Worm (Caenorhabditis elegans): ENCODE data around the gene C25D7.15.

The C25D7.15 gene

DNA sequence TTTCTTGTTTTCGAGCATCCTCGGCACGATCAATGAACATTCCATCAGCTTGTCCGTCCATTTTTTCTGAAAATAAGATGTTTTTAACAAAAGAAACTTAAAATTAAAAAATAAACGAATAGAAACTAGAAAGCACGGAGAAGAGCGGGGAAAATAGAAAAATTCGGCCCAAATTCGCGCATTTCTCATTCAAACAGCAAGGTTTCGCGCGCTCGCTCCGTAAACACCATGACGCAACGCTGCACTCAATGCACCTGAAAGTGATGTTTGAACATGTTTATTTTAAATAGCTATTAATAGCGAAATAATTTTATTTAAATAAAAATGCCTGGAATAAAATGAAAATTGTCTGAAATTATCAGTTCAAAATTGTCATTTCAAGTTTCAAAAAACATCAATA is at the start of gene C25D7.15, which contains the start of gene mcm-3:
C25D7.15 (plus strand) TSS at position 275 of the 400 bp plus-strand sequence.
mcm-3 (minus strand) TSS at position 66 of the 400 bp plus-strand sequence.
- TF ChIP-seq med-1 (GFP tag; optimal IDR thresholded peaks at IDR 0.05; ENCODE audit: insufficient read depth) (no peak), tab-1 (GFP tag; IDR thresholded peaks at IDR 0.05) (no peak), ztf-23 (GFP tag; IDR thresholded peaks at IDR 0.05) (no peak), flt-1 (GFP tag; IDR thresholded peaks at IDR 0.05) (no peak), ref-1 (GFP tag; conservative IDR thresholded peaks at IDR 0.05) (no peak), ztf-29 (GFP tag; IDR thresholded peaks at IDR 0.05) (no peak), T22C8.4 (GFP tag; IDR thresholded peaks at IDR 0.05) (no peak), cog-1 (tag; optimal IDR thresholded peaks at IDR 0.05) (no peak), klf-2 (GFP tag; conservative IDR thresholded peaks at IDR 0.05) (no peak)

DNA sequence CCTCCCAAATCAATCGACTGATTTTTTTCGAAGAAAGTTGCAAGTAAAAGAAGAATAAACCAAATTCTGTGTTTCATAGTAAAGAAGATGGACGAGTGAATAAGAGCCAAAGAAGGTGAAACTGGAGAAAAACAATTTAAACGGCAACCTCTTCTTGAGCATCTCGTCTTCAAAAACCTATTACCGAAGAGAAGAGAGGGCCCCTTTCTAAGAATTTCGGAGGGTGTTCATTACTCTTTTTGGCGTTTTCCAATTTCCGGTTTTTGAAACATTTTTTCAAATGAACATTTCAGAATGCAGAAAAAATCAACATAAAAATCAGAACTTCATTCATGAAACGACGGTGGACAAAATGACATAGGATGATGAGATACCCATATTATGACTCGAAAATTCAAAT is 48.0 kb upstream of the C25D7.15 start, which contains the start of gene nmr-2:
nmr-2 (minus strand) TSS at position 101 of the 400 bp plus-strand sequence.
- no peak for TF ChIP-seq klf-2 (GFP tag; conservative IDR thresholded peaks at IDR 0.05)
- TF ChIP-seq cog-1 (tag; optimal IDR thresholded peaks at IDR 0.05), result no peak
- no peak for TF ChIP-seq flt-1 (GFP tag; IDR thresholded peaks at IDR 0.05)
- TF ChIP-seq ztf-29 (GFP tag; IDR thresholded peaks at IDR 0.05), result no peak
- TF ChIP-seq tab-1 (GFP tag; IDR thresholded peaks at IDR 0.05), result no peak
- no peak for TF ChIP-seq med-1 (GFP tag; optimal IDR thresholded peaks at IDR 0.05; ENCODE audit: insufficient read depth)
- no peak for TF ChIP-seq T22C8.4 (GFP tag; IDR thresholded peaks at IDR 0.05)
- TF ChIP-seq ref-1 (GFP tag; conservative IDR thresholded peaks at IDR 0.05), result no peak
- TF ChIP-seq ztf-23 (GFP tag; IDR thresholded peaks at IDR 0.05), result no peak

DNA sequence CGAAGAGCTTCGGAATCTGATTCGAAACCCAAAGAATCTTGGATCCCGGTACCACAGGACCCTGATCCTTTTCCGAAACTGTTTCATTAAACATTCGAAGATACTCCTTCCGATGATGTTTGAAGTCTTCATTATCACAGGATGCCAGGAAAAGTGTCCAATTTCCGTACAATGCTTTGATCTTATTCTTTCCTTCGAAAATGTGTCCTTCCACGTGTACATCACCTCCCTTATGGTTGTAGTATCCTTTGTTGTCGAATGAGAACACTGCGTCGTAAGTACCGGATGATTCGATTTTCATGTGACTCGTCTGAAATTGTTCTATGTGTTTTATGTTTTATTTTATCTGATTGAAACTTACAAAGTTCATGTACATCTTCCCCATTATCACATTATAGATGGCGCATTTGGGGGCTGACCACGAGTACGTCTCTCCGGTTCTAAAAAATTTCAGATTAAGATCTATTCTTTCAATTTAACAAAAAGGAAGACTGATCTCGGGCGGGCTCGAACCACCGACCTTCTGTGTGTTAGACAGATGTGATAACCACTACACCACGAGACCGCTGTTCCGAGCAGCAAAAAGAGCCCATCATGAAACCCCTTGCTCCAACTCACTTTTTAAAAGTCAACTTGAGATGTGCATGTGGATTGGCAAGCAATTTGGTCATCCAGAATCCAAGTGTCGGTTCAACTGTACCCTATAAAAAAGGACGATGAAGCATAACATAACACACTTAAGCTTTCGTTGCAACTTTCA is 46.9 kb upstream of the C25D7.15 start:
- no peak for TF ChIP-seq tab-1 (GFP tag; IDR thresholded peaks at IDR 0.05)

DNA sequence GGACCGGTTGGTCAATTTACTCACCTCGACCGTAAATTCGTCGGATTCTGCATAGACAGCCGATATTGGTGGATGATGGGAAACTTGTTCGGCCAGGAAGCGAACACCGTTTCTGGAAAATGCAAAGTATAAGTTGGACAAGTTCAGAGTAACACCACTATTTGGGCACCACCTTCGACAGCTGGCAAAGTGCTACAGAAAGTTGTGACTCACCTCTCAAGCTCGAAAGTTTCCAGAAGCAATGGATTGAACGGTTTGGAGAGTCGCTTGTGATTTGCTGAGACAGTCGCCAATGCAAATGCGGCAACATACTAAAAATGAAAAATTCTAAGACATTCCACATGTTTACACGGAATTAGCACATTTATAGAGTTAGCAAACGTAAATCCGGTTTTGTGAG is 46.3 kb upstream of the C25D7.15 start:
- TF ChIP-seq med-1 (GFP tag; optimal IDR thresholded peaks at IDR 0.05; ENCODE audit: insufficient read depth) (no peak), ztf-29 (GFP tag; IDR thresholded peaks at IDR 0.05) (no peak), T22C8.4 (GFP tag; IDR thresholded peaks at IDR 0.05) (no peak), tab-1 (GFP tag; IDR thresholded peaks at IDR 0.05) (no peak), flt-1 (GFP tag; IDR thresholded peaks at IDR 0.05) (no peak), klf-2 (GFP tag; conservative IDR thresholded peaks at IDR 0.05) (no peak), ztf-23 (GFP tag; IDR thresholded peaks at IDR 0.05) (no peak), cog-1 (tag; optimal IDR thresholded peaks at IDR 0.05) (no peak), ref-1 (GFP tag; conservative IDR thresholded peaks at IDR 0.05) (no peak)

DNA sequence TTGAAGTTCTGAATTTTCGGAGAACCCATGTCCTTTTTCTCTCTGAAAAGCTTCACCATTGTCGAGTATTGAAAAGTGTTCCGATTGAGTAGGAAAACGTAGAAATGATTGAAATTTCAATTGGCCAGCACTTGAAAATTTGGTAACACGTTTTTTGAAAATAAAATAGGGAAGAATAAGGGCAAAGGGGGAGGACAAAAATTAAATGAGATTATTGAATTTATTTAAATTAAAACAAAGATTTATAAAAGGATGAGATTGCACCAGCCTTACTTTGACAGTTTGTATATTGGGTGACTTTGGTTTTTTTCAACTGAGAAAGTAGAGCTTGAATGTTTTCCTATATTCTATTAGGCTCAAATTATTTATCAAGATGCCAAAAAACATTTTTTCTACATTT is 45.4 kb upstream of the C25D7.15 start, which contains the start of gene obr-2:
obr-2 (minus strand) TSS at position 101 of the 400 bp plus-strand sequence.
- no peak for TF ChIP-seq tab-1 (GFP tag; IDR thresholded peaks at IDR 0.05)
- TF ChIP-seq flt-1 (GFP tag; IDR thresholded peaks at IDR 0.05), result no peak
- TF ChIP-seq cog-1 (tag; optimal IDR thresholded peaks at IDR 0.05), result no peak
- TF ChIP-seq ztf-29 (GFP tag; IDR thresholded peaks at IDR 0.05), result no peak
- no peak for TF ChIP-seq klf-2 (GFP tag; conservative IDR thresholded peaks at IDR 0.05)
- no peak for TF ChIP-seq med-1 (GFP tag; optimal IDR thresholded peaks at IDR 0.05; ENCODE audit: insufficient read depth)
- no peak for TF ChIP-seq ref-1 (GFP tag; conservative IDR thresholded peaks at IDR 0.05)
- TF ChIP-seq T22C8.4 (GFP tag; IDR thresholded peaks at IDR 0.05), result no peak
- TF ChIP-seq ztf-23 (GFP tag; IDR thresholded peaks at IDR 0.05), result no peak

DNA sequence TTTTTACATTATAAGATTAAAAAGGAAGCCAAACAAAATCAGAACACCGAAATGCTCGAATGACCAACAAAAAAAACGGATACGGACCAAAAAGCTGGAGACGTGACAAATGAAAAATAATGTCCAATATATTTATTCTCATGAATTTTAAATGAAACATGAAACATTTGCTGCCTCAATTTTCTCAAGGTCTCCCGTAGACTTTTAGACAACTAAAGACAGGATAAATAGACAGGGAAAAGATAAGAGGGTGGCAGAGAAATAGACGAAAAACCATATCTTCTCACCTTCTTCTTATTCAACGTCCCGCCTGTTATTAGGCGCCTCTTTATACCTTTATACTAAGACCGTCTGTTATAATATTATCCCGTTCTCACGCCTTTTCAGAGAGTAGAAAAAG is 43.8 kb upstream of the C25D7.15 start:
- TF ChIP-seq tab-1 (GFP tag; IDR thresholded peaks at IDR 0.05) (no peak), ztf-23 (GFP tag; IDR thresholded peaks at IDR 0.05) (no peak), cog-1 (tag; optimal IDR thresholded peaks at IDR 0.05) (no peak), med-1 (GFP tag; optimal IDR thresholded peaks at IDR 0.05; ENCODE audit: insufficient read depth) (no peak)

DNA sequence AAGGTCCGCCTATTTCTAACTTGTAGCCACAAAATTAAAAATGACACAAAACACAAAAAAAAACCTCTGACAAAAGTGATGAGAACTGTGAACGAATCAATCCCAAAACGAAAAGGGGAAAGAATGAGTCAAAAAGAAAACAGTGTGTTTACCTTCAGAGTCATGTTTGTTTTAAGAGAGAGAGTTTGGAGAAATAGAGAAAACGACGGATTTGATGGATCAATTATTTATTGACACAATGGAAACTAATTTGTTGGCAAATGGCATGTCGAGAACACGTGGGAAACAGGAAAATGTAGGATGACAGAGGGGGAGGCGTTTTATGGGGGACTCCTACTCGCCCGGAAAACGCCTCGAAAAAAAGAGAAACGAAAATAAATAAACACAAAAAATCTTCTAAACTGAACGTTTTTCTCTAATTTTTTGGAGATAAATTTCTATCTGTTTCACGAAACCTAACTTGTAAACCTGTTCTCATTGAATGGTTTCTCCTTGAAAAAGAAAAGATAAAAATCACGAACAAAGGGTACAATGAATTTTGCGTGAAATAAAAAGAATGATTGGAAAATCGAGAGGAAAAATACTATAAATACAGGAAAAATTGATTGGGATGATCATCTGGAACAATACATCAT is 42.7 kb upstream of the C25D7.15 start:
- TF ChIP-seq T22C8.4 (GFP tag; IDR thresholded peaks at IDR 0.05), result no peak

DNA sequence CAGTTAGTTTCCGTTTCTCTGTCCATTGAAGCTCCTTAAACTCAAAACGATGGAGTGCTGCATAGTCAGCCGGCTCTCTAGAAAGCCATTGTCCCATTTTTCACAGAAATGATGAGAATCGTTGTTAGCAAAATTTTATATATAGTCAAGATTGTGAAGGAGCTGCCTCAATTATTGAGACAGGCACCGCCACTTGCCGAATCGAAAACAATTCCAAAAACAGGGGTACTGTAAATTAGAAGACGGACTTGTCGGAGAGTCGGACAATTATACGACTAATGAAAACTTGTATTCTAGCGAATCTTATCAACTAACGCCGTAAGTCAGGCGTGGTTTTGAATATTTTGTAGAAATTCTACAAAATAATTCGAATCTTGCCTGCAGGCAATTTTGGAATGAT is 39.4 kb upstream of the C25D7.15 start, which contains the start of gene F14H8.2:
F14H8.2 (minus strand) TSS at position 101 of the 400 bp plus-strand sequence.
- TF ChIP-seq flt-1 (GFP tag; IDR thresholded peaks at IDR 0.05), result no peak
- no peak for TF ChIP-seq ztf-29 (GFP tag; IDR thresholded peaks at IDR 0.05)
- TF ChIP-seq T22C8.4 (GFP tag; IDR thresholded peaks at IDR 0.05), result no peak
- no peak for TF ChIP-seq ref-1 (GFP tag; conservative IDR thresholded peaks at IDR 0.05)
- no peak for TF ChIP-seq ztf-23 (GFP tag; IDR thresholded peaks at IDR 0.05)
- TF ChIP-seq klf-2 (GFP tag; conservative IDR thresholded peaks at IDR 0.05), result no peak
- no peak for TF ChIP-seq med-1 (GFP tag; optimal IDR thresholded peaks at IDR 0.05; ENCODE audit: insufficient read depth)
- no peak for TF ChIP-seq tab-1 (GFP tag; IDR thresholded peaks at IDR 0.05)
- no peak for TF ChIP-seq cog-1 (tag; optimal IDR thresholded peaks at IDR 0.05)

DNA sequence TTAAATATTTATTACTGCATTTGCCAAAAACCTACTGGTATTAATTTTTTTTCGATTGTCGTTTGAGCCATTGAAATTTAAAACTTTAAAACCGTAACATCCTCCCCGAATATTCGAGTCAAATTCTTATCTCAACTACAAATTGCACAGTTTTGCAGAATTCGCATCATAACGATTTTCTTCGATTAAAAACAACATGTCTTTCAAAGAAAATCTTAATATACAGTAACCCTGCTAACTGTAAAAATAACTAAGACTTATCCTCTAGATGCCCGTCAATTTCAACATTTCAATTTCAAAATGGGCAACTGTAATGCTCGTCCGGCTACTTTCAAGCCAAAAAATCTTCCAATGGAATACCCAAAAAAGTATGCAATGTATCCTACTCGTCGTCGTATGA is 38.9 kb upstream of the C25D7.15 start, which contains the start of gene F14H8.5:
F14H8.5 (plus strand) TSS at position 301 of the 400 bp plus-strand sequence.
- no peak for TF ChIP-seq med-1 (GFP tag; optimal IDR thresholded peaks at IDR 0.05; ENCODE audit: insufficient read depth)
- no peak for TF ChIP-seq tab-1 (GFP tag; IDR thresholded peaks at IDR 0.05)
- no peak for TF ChIP-seq ztf-29 (GFP tag; IDR thresholded peaks at IDR 0.05)
- no peak for TF ChIP-seq cog-1 (tag; optimal IDR thresholded peaks at IDR 0.05)
- TF ChIP-seq klf-2 (GFP tag; conservative IDR thresholded peaks at IDR 0.05), result no peak
- TF ChIP-seq ref-1 (GFP tag; conservative IDR thresholded peaks at IDR 0.05), result no peak
- TF ChIP-seq flt-1 (GFP tag; IDR thresholded peaks at IDR 0.05), result no peak
- TF ChIP-seq T22C8.4 (GFP tag; IDR thresholded peaks at IDR 0.05), result no peak
- TF ChIP-seq ztf-23 (GFP tag; IDR thresholded peaks at IDR 0.05), result no peak

DNA sequence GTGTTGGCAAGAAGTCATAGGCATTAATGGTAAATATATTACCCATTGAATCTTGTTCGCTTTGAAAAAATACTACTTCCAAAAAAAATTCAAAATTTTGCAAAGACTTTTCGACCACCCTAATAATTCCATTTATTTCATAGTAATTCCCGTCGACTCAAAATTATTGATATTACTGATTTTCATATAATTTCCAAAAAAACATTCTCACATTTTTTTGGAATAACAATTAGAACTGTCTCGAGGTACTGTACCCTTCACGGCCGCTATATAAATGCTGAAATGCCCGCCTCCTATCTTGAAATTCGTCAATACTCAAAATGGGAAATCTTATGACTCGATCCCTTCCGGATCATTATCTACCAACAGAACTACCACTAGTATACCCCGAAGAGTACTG is 36.1 kb upstream of the C25D7.15 start, which contains the start of gene F14H8.4:
F14H8.4 (plus strand) TSS at position 301 of the 400 bp plus-strand sequence.
- TF ChIP-seq tab-1 (GFP tag; IDR thresholded peaks at IDR 0.05), result no peak
- no peak for TF ChIP-seq cog-1 (tag; optimal IDR thresholded peaks at IDR 0.05)
- no peak for TF ChIP-seq med-1 (GFP tag; optimal IDR thresholded peaks at IDR 0.05; ENCODE audit: insufficient read depth)
- no peak for TF ChIP-seq ztf-29 (GFP tag; IDR thresholded peaks at IDR 0.05)
- no peak for TF ChIP-seq ztf-23 (GFP tag; IDR thresholded peaks at IDR 0.05)
